Fruit fly (Drosophila melanogaster) whole organism, prepupa: ENCODE measurements around the gene CG7840.

Experiments used
- Blimp-1 ChIP-seq: fragments of 200-800 bp; sonication (Bioruptor generic); optimal IDR thresholded peaks from 3 replicates; lab custom pipeline; 2017; ENCODE audit warnings: missing biosample characterization, missing genetic modification characterization, mild to moderate bottlenecking, moderate library complexity, missing genetic modification reagents
- CG3032 ChIP-seq: fragments of 200-800 bp; optimal IDR thresholded peaks from 2 replicates; lab custom pipeline; 2019; ENCODE audit warnings: missing biosample characterization, mild to moderate bottlenecking, missing genetic modification characterization, moderate library complexity
- CG34406 ChIP-seq: fragments of 200-800 bp; sonication (Bioruptor generic); optimal IDR thresholded peaks from 3 replicates; lab custom pipeline; 2016; ENCODE audit warnings: missing biosample characterization, missing genetic modification characterization
- CG6163 ChIP-seq: fragments of 200-800 bp; sonication (Bioruptor generic); IDR thresholded peaks from 3 replicates; pipeline ENCODE4 v1.3.6; 2022; ENCODE audit warnings: missing biosample characterization, missing genetic modification characterization
- CG6854 ChIP-seq: fragments of 200-800 bp; sonication (Bioruptor generic); optimal IDR thresholded peaks from 2 replicates; lab custom pipeline; 2017; ENCODE audit warnings: missing biosample characterization, mild to moderate bottlenecking, missing genetic modification characterization
- Eip93F ChIP-seq: fragments of 200-800 bp; sonication (Bioruptor generic); optimal IDR thresholded peaks from 2 replicates; lab custom pipeline; 2016; ENCODE audit warnings: missing biosample characterization, mild to moderate bottlenecking, missing genetic modification characterization
- Gug ChIP-seq: fragments of 200-800 bp; sonication (Bioruptor generic); IDR thresholded peaks from 2 replicates; pipeline ENCODE4 v1.3.6; 2022; ENCODE audit warnings: missing biosample characterization, missing genetic modification characterization
- OdsH ChIP-seq: fragments of 200-800 bp; sonication (Bioruptor generic); optimal IDR thresholded peaks from 3 replicates; lab custom pipeline; 2016; ENCODE audit warnings: missing biosample characterization, missing genetic modification characterization
- dac ChIP-seq: fragments of 200-800 bp; sonication (Bioruptor generic); optimal IDR thresholded peaks from 2 replicates; lab custom pipeline; 2017; ENCODE audit warnings: missing biosample characterization, mild to moderate bottlenecking, missing genetic modification characterization
- eg ChIP-seq: fragments of 200-800 bp; sonication (Bioruptor generic); IDR thresholded peaks from 3 replicates; pipeline ENCODE4 v1.3.6; 2022; ENCODE audit warnings: missing biosample characterization, missing genetic modification characterization
- ss ChIP-seq, 2 experiments: fragments of 200-800 bp; sonication (Bioruptor generic); optimal IDR thresholded peaks; 2 replicates in 1 of 2; 3 replicates in 1 of 2; lab custom pipeline; 2017 to 2018; ENCODE audit warnings: mild to moderate bottlenecking in 2 of 2, missing biosample characterization in 2 of 2, missing genetic modification characterization in 2 of 2, moderate library complexity in 1 of 2

DNA sequence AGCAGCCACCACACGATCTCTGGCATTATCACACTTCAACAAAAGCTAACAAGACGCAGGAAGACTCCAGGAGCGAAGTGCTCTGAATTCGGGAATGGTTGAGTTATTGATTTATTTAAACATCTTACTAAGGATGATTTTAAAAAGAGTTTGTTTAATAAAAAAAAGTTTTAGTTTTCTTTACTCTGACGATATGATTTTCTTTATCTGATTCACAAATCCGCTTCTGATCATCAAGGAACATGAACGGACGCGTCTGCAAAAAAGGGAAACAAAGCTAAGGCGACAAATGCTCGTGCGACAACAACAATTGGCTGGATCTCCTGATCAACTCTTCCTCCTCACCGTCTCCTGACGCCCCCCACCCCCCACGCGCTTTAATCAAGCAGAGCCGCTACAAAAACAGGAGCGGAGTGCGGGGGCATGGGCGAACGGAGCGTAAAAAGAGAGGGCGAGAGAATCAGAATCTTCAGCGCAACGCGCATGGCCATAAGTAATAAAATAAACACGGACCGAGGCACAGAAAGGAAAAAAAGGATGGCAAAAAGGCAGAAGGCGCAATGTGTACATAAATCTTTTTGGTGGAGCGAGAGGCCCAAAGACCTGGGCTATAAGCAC lies 6.1 kb upstream of the CG7840 start:
- TF ChIP-seq CG3032 (tag; lab: Kevin White, UChicago) = peak; percentile 94
- TF ChIP-seq CG6854 (GFP tag; lab: Kevin White, UChicago) = peak; percentile 97
- no peak for TF ChIP-seq dac (GFP tag; lab: Kevin White, UChicago)
- peak; percentile 80 for TF ChIP-seq OdsH (GFP tag; lab: Kevin White, UChicago)
- TF ChIP-seq CG6163 (GFP tag; lab: Robert Waterston, UW) = peak; percentile 56; the same call in 1 of the 3 replicates
- TF ChIP-seq ss (GFP tag; optimal IDR thresholded peaks at IDR 0.05; lab: Kevin White, UChicago) = peak; percentile 93 to 95
- TF ChIP-seq Gug (GFP tag; lab: Robert Waterston, UW) = peak; percentile 54; the same call in 1 of the 2 replicates
- peak; percentile 84 for TF ChIP-seq CG34406
- peak; percentile 76 for TF ChIP-seq Blimp-1 (GFP tag; lab: Kevin White, UChicago)
- TF ChIP-seq eg (GFP tag; lab: Robert Waterston, UW) = peak; percentile 50; the same call in 1 of the 3 replicates
- TF ChIP-seq Eip93F (GFP tag; lab: Kevin White, UChicago) = peak; percentile 37
